Worm (Caenorhabditis elegans) whole organism, mixed stage, embryonic: Measurements from ENCODE around the gene far-2.

Experiments used
- M03D4.4 ChIP-seq: sonication (generic microtip); optimal IDR thresholded peaks from 2 replicates; lab custom pipeline; 2017; ENCODE audit warnings: mild to moderate bottlenecking, missing genetic modification characterization, missing compliant biosample characterization
- bed-3 ChIP-seq: fragments of 200-800 bp; sonication (Bioruptor generic); optimal IDR thresholded peaks from 3 replicates; lab custom pipeline; 2018; ENCODE audit warnings: mild to moderate bottlenecking, missing genetic modification characterization, moderate library complexity, missing compliant biosample characterization
- blmp-1 ChIP-seq: fragments of 150-350 bp; optimal IDR thresholded peaks from 2 replicates; lab custom pipeline; 2014; ENCODE audit warnings: missing biosample characterization, missing genetic modification characterization
- ceh-39 ChIP-seq: fragments of 150-350 bp; optimal IDR thresholded peaks from 2 replicates; lab custom pipeline; 2014; ENCODE audit warnings: missing biosample characterization, missing genetic modification characterization
- ceh-43 ChIP-seq: fragments of 200-800 bp; sonication (Bioruptor generic); optimal IDR thresholded peaks from 2 replicates; lab custom pipeline; 2018; ENCODE audit warnings: mild to moderate bottlenecking, missing genetic modification characterization, moderate library complexity, missing compliant biosample characterization
- ceh-83 ChIP-seq: fragments of 200-800 bp; sonication (Bioruptor generic); optimal IDR thresholded peaks from 2 replicates; lab custom pipeline; 2018; ENCODE audit warnings: mild to moderate bottlenecking, missing genetic modification characterization, missing compliant biosample characterization
- ces-1 ChIP-seq: fragments of 150-350 bp; optimal IDR thresholded peaks from 2 replicates; lab custom pipeline; 2014; ENCODE audit warnings: missing biosample characterization, missing genetic modification reagents, missing genetic modification characterization
- cnd-1 ChIP-seq: fragments of 200-800 bp; sonication (Bioruptor generic); optimal IDR thresholded peaks from 2 replicates; lab custom pipeline; 2018; ENCODE audit warnings: mild to moderate bottlenecking, missing genetic modification characterization, missing compliant biosample characterization
- drap-1 ChIP-seq: fragments of 200-800 bp; sonication (Bioruptor generic); optimal IDR thresholded peaks from 3 replicates; lab custom pipeline; 2018; ENCODE audit warnings: mild to moderate bottlenecking, missing genetic modification characterization, missing compliant biosample characterization
- elt-1 ChIP-seq: sonication (generic microtip); optimal IDR thresholded peaks from 2 replicates; lab custom pipeline; 2017; ENCODE audit warnings: missing genetic modification characterization, mild to moderate bottlenecking, missing compliant biosample characterization, antibody characterized with exemption, moderate library complexity, borderline replicate concordance; ENCODE audit not compliant: insufficient read depth
- flh-1 ChIP-seq: fragments of 200-800 bp; sonication (Bioruptor generic); optimal IDR thresholded peaks from 2 replicates; lab custom pipeline; 2018; ENCODE audit warnings: mild to moderate bottlenecking, missing genetic modification characterization, moderate library complexity, missing compliant biosample characterization
- hlh-1 ChIP-seq: fragments of 150-350 bp; optimal IDR thresholded peaks from 2 replicates; lab custom pipeline; 2014; ENCODE audit warnings: missing biosample characterization, missing genetic modification reagents, missing genetic modification characterization
- lin-32 ChIP-seq: fragments of 200-800 bp; sonication (Bioruptor generic); optimal IDR thresholded peaks from 2 replicates; lab custom pipeline; 2018; ENCODE audit warnings: mild to moderate bottlenecking, missing genetic modification characterization, missing compliant biosample characterization
- lsy-2 ChIP-seq: fragments of 150-350 bp; optimal IDR thresholded peaks from 2 replicates; lab custom pipeline; 2014; ENCODE audit warnings: missing biosample characterization, missing genetic modification characterization
- mab-5 ChIP-seq: fragments of 150-350 bp; optimal IDR thresholded peaks from 2 replicates; lab custom pipeline; 2014; ENCODE audit warnings: missing biosample characterization, missing genetic modification characterization
- mep-1 ChIP-seq: fragments of 150-350 bp; optimal IDR thresholded peaks from 2 replicates; lab custom pipeline; 2017; ENCODE audit warnings: missing biosample characterization, missing genetic modification reagents, missing genetic modification characterization, inconsistent platforms
- mls-2 ChIP-seq: sonication (generic microtip); optimal IDR thresholded peaks from 2 replicates; lab custom pipeline; 2016; ENCODE audit warnings: mild to moderate bottlenecking, missing genetic modification characterization, moderate library complexity, missing compliant biosample characterization
- nhr-12 ChIP-seq: fragments of 150-350 bp; optimal IDR thresholded peaks from 2 replicates; lab custom pipeline; 2014; ENCODE audit warnings: missing biosample characterization, missing genetic modification characterization
- nhr-2 ChIP-seq: fragments of 150-350 bp; optimal IDR thresholded peaks from 2 replicates; lab custom pipeline; 2014; ENCODE audit warnings: missing biosample characterization, missing genetic modification characterization
- nhr-76 ChIP-seq: sonication (generic microtip); optimal IDR thresholded peaks from 2 replicates; lab custom pipeline; 2017; ENCODE audit warnings: missing biosample characterization, missing genetic modification characterization
- pha-4 ChIP-seq: fragments of 150-350 bp; optimal IDR thresholded peaks from 2 replicates; lab custom pipeline; 2018; ENCODE audit warnings: missing biosample characterization, missing genetic modification reagents, missing genetic modification characterization
- sem-2 ChIP-seq: fragments of 200-800 bp; sonication (Bioruptor generic); optimal IDR thresholded peaks from 2 replicates; lab custom pipeline; 2018; ENCODE audit warnings: mild to moderate bottlenecking, missing genetic modification characterization, missing compliant biosample characterization
- snpc-4 ChIP-seq: fragments of 150-350 bp; optimal IDR thresholded peaks from 2 replicates; lab custom pipeline; 2014; ENCODE audit warnings: missing biosample characterization, missing genetic modification characterization
- sptf-1 ChIP-seq: sonication (generic microtip); optimal IDR thresholded peaks from 2 replicates; lab custom pipeline; 2017; ENCODE audit warnings: mild to moderate bottlenecking, missing genetic modification characterization, moderate library complexity, missing compliant biosample characterization
- tbx-8 ChIP-seq: fragments of 200-800 bp; sonication (Bioruptor generic); optimal IDR thresholded peaks from 2 replicates; lab custom pipeline; 2018; ENCODE audit warnings: mild to moderate bottlenecking, missing genetic modification characterization, moderate library complexity, missing compliant biosample characterization
- unc-120 ChIP-seq: sonication (generic microtip); optimal IDR thresholded peaks from 2 replicates; lab custom pipeline; 2017; ENCODE audit warnings: missing genetic modification characterization, missing compliant biosample characterization; ENCODE audit not compliant: poor library complexity, severe bottlenecking
- unc-39 ChIP-seq: fragments of 150-350 bp; optimal IDR thresholded peaks from 2 replicates; lab custom pipeline; 2014; ENCODE audit warnings: missing biosample characterization, missing genetic modification characterization
- unc-62 ChIP-seq: fragments of 150-350 bp; optimal IDR thresholded peaks from 2 replicates; lab custom pipeline; 2014; ENCODE audit warnings: missing biosample characterization, missing genetic modification reagents, missing genetic modification characterization
- zip-8 ChIP-seq: fragments of 150-350 bp; optimal IDR thresholded peaks from 2 replicates; lab custom pipeline; 2014; ENCODE audit warnings: missing biosample characterization, missing genetic modification characterization
- ztf-11 ChIP-seq: fragments of 150-350 bp; optimal IDR thresholded peaks from 2 replicates; lab custom pipeline; 2014; ENCODE audit warnings: missing biosample characterization, missing genetic modification characterization

Gene far-2

ce11 chrIII:9071372-9071771 lies 10.3 kb upstream of the far-2 start, which contains the start of gene lin-12:
TSS of gene lin-12 (minus strand) at chrIII:9071472.
- TF ChIP-seq sem-2 (GFP tag; lab: Kevin White, UChicago) (no peak), ces-1 (GFP tag; lab: Kevin White, UChicago) (no peak), snpc-4 (tag; lab: Kevin White, UChicago) (no peak), mab-5 (no peak), ceh-83 (GFP tag; lab: Kevin White, UChicago) (no peak), flh-1 (GFP tag; lab: Kevin White, UChicago) (no peak), lsy-2 (tag; lab: Kevin White, UChicago) (no peak), M03D4.4 (tag; lab: Kevin White, UChicago) (no peak), elt-1 (no peak), cnd-1 (tag; lab: Kevin White, UChicago) (no peak), mls-2 (tag; lab: Kevin White, UChicago) (no peak), nhr-12 (tag; lab: Kevin White, UChicago) (no peak), bed-3 (GFP tag; lab: Kevin White, UChicago) (no peak), ceh-43 (GFP tag; lab: Kevin White, UChicago) (no peak), nhr-2 (tag; lab: Kevin White, UChicago) (no peak), zip-8 (tag; lab: Kevin White, UChicago) (no peak), lin-32 (GFP tag; lab: Kevin White, UChicago) (no peak)
- TF ChIP-seq, all 35 proteins: peak for 0

ce11 chrIII:9072704-9073103 lies 8.9 kb upstream of the far-2 start:
- TF ChIP-seq nhr-2 (tag; lab: Kevin White, UChicago) (peak; percentile 90), hlh-1 (tag; lab: Kevin White, UChicago) (no peak), unc-62 (GFP tag; lab: Kevin White, UChicago) (peak; percentile 13), nhr-76 (tag; lab: Kevin White, UChicago) (no peak), mab-5 (no peak), tbx-8 (no peak), sptf-1 (tag; lab: Kevin White, UChicago) (no peak)

ce11 chrIII:9075539-9075938 lies 6.1 kb upstream of the far-2 start, which contains the start of gene F02A9.7:
TSS of gene F02A9.7 (minus strand) at chrIII:9075639.
- no peak for TF ChIP-seq lsy-2 (tag; lab: Kevin White, UChicago)
- TF ChIP-seq elt-1: no peak
- no peak for TF ChIP-seq blmp-1 (tag; lab: Kevin White, UChicago)
- TF ChIP-seq unc-39 (tag; lab: Kevin White, UChicago): no peak
- TF ChIP-seq flh-1 (GFP tag; lab: Kevin White, UChicago): no peak
- no peak for TF ChIP-seq ces-1 (GFP tag; lab: Kevin White, UChicago)
- TF ChIP-seq bed-3 (GFP tag; lab: Kevin White, UChicago): no peak
- TF ChIP-seq nhr-76 (tag; lab: Kevin White, UChicago): no peak
- TF ChIP-seq mls-2 (tag; lab: Kevin White, UChicago): no peak
- no peak for TF ChIP-seq tbx-8

ce11 chrIII:9077708-9078107 lies 3.9 kb upstream of the far-2 start, which contains the start of gene F02A9.1:
TSS of gene F02A9.1 (minus strand) at chrIII:9077808.
- TF ChIP-seq ztf-11 (tag; lab: Kevin White, UChicago) (no peak), sptf-1 (tag; lab: Kevin White, UChicago) (no peak), mep-1 (tag; lab: Kevin White, UChicago) (no peak), elt-1 (no peak), snpc-4 (tag; lab: Kevin White, UChicago) (no peak), bed-3 (GFP tag; lab: Kevin White, UChicago) (no peak), zip-8 (tag; lab: Kevin White, UChicago) (no peak), ceh-39 (tag; lab: Kevin White, UChicago) (no peak)

ce11 chrIII:9080127-9080526 lies 1.5 kb upstream of the far-2 start:
- peak; percentile 2 for TF ChIP-seq mls-2 (tag; lab: Kevin White, UChicago)
- no peak for TF ChIP-seq pha-4 (tag; lab: Kevin White, UChicago)
- TF ChIP-seq unc-62 (GFP tag; lab: Kevin White, UChicago): no peak

- TF ChIP-seq nhr-2 (tag; lab: Kevin White, UChicago) (no peak), unc-62 (GFP tag; lab: Kevin White, UChicago) (peak; percentile 58), unc-120 (tag; lab: Kevin White, UChicago) (peak; percentile 63), hlh-1 (tag; lab: Kevin White, UChicago) (peak; percentile 57), ceh-43 (GFP tag; lab: Kevin White, UChicago) (no peak), M03D4.4 (tag; lab: Kevin White, UChicago) (peak; percentile 8), drap-1 (GFP tag; lab: Kevin White, UChicago) (no peak)
These were observed 573 bp upstream of the far-2 start, which contains the start of gene far-1 for ce11 chrIII:9081055-9081454. TSS of gene far-1 (minus strand) at chrIII:9081179.
